Worm (Caenorhabditis elegans): Measurements from ENCODE around the gene klc-1.

klc-1 gene

DNA sequence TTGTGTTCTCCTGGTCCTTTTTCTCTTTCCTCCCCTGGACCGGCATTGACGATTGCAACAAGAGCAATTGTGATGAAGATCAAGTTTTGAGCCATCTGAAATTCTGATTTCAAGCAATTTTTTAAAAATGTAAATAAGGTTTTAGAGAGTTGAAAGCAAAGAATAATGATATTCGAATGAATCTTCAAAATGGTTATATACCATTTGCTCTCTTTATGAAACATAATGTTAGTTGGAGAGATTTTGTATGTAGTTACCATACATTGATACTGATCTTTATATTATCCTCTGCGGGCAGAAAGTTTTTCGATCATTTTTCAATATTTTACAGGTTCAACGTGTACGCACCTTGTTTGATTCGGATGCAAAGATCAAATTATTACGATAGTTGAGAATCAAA, 22.2 kb downstream of the klc-1 start, which contains the start of gene srlf-24:
srlf-24 (minus strand) TSS at position 101 of the 400 bp plus-strand sequence.
- TF ChIP-seq madf-8 (GFP tag; conservative IDR thresholded peaks at IDR 0.05) (no peak), ekl-4 (GFP tag; IDR thresholded peaks at IDR 0.05) (no peak), him-1 (tag; optimal IDR thresholded peaks at IDR 0.05) (no peak), F57A8.1 (GFP tag; optimal IDR thresholded peaks at IDR 0.05) (no peak), attf-5 (GFP tag; optimal IDR thresholded peaks at IDR 0.05) (no peak), egl-44 (GFP tag; IDR thresholded peaks at IDR 0.05) (no peak), nfyb-1 (GFP tag; IDR thresholded peaks at IDR 0.05) (no peak), mxl-1 (tag; optimal IDR thresholded peaks at IDR 0.05) (no peak), somi-1 (GFP tag; optimal IDR thresholded peaks at IDR 0.05) (no peak), tbx-9 (tag; optimal IDR thresholded peaks at IDR 0.05; ENCODE audit: borderline replicate concordance) (no peak), gei-17 (GFP tag; optimal IDR thresholded peaks at IDR 0.05) (no peak), C17E4.6 (GFP tag; IDR thresholded peaks at IDR 0.05) (no peak), aptf-2 (GFP tag; conservative IDR thresholded peaks at IDR 0.05) (no peak), ceh-100 (GFP tag; IDR thresholded peaks at IDR 0.05) (no peak), cebp-2 (GFP tag; IDR thresholded peaks at IDR 0.05) (no peak), nhr-179 (tag; optimal IDR thresholded peaks at IDR 0.05) (no peak), snpc-4 (GFP tag; optimal IDR thresholded peaks at IDR 0.05) (no peak), snpc-4 (tag; optimal IDR thresholded peaks at IDR 0.05) (no peak), snpc-3.4 (tag; optimal IDR thresholded peaks at IDR 0.05) (no peak), Y67H2A.10 (GFP tag; conservative IDR thresholded peaks at IDR 0.05) (no peak)

DNA sequence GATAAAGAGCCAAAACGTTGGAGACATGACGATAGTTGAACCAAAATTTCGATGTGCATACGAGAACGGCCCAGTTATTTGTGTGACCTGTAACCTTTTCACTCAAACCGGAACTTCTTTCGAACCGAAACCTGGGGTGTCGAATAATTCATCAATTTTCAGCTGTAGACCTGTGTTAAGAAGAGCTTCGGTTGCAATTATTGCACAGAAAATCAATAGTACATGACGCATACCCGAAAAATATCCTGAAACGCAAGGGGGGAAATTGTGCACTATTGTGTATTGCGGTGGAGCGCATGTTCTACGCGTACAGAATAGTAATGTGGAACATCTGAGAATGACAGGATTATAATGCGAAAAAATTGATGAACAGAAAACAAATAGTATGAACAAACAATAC, 26.2 kb downstream of the klc-1 start, which contains the start of gene pigk-1:
pigk-1 (minus strand) TSS at position 248 of the 400 bp plus-strand sequence.
- TF ChIP-seq ztf-22 (GFP tag; optimal IDR thresholded peaks at IDR 0.05) (no peak), ceh-100 (GFP tag; IDR thresholded peaks at IDR 0.05) (no peak; the same call in 1 of the 2 replicates), F22D6.2 (tag; optimal IDR thresholded peaks at IDR 0.05) (no peak), ceh-40 (GFP tag; IDR thresholded peaks at IDR 0.05) (no peak), efl-1 (GFP tag; optimal IDR thresholded peaks at IDR 0.05) (peak; percentile 18), T26A5.8 (tag; optimal IDR thresholded peaks at IDR 0.05) (peak; percentile 48), snpc-1.1 (tag; optimal IDR thresholded peaks at IDR 0.05; ENCODE audit: insufficient read depth) (no peak), unc-62 (GFP tag; optimal IDR thresholded peaks at IDR 0.05) (no peak), hmg-20 (GFP tag; IDR thresholded peaks at IDR 0.05) (no peak), D2030.7 (GFP tag; IDR thresholded peaks at IDR 0.05) (peak; percentile 38; the same call in 1 of the 2 replicates), somi-1 (GFP tag; optimal IDR thresholded peaks at IDR 0.05) (no peak), C17E4.6 (GFP tag; IDR thresholded peaks at IDR 0.05) (peak; percentile 73; the same call in 1 of the 2 replicates), xnd-1 (tag; optimal IDR thresholded peaks at IDR 0.05) (peak; percentile 40), mxl-1 (tag; optimal IDR thresholded peaks at IDR 0.05) (no peak), F39B2.1 (GFP tag; IDR thresholded peaks at IDR 0.05) (peak; percentile 83), ztf-18 (tag; optimal IDR thresholded peaks at IDR 0.05) (no peak), F49E8.2 (tag; optimal IDR thresholded peaks at IDR 0.05; ENCODE audit: insufficient read depth) (peak; percentile 69), ceh-91 (GFP tag; IDR thresholded peaks at IDR 0.05) (no peak), B0019.2 (GFP tag; conservative IDR thresholded peaks at IDR 0.05) (no peak), B0261.1 (tag; optimal IDR thresholded peaks at IDR 0.05) (no peak), ama-1 (optimal IDR thresholded peaks at IDR 0.05) (no peak), ama-1 (GFP tag; optimal IDR thresholded peaks at IDR 0.05) (peak in 1 of 2 experiments; percentile 30), F10E7.11 (tag; optimal IDR thresholded peaks at IDR 0.05) (no peak), rec-8 (tag; optimal IDR thresholded peaks at IDR 0.05) (no peak), lir-1 (GFP tag; conservative IDR thresholded peaks at IDR 0.05) (no peak), F33H1.4 (GFP tag; IDR thresholded peaks at IDR 0.05) (peak; percentile 45), Y53F4B.3 (GFP tag; IDR thresholded peaks at IDR 0.05) (no peak), madf-3 (GFP tag; IDR thresholded peaks at IDR 0.05) (peak; percentile 81), Y53G8AR.9 (GFP tag; conservative IDR thresholded peaks at IDR 0.05) (peak; percentile 24; the same call in 1 of the 2 replicates), snpc-1.3 (tag; optimal IDR thresholded peaks at IDR 0.05; ENCODE audit: insufficient read depth) (peak; percentile 43), hmg-1.2 (GFP tag; IDR thresholded peaks at IDR 0.05) (peak; percentile 37; the same call in 1 of the 2 replicates), tbx-9 (tag; optimal IDR thresholded peaks at IDR 0.05; ENCODE audit: borderline replicate concordance) (no peak), F57C9.4 (tag; optimal IDR thresholded peaks at IDR 0.05) (no peak)
